Worm (Caenorhabditis elegans) whole organism, young adult: ENCODE data around the gene cif-1.

Experiments
- B0261.1 ChIP-seq: sonication (generic microtip); optimal IDR thresholded peaks from 2 replicates; lab custom pipeline; 2016; ENCODE audit warnings: mild to moderate bottlenecking, missing genetic modification characterization, moderate library complexity, missing compliant biosample characterization
- F23B12.7 ChIP-seq: sonication (generic microtip); optimal IDR thresholded peaks from 2 replicates; lab custom pipeline; 2017; ENCODE audit warnings: missing genetic modification characterization, mild to moderate bottlenecking, missing compliant biosample characterization, antibody characterized with exemption, moderate library complexity; ENCODE audit not compliant: insufficient read depth
- F33H1.4 ChIP-seq: fragments of 200-800 bp; sonication (Bioruptor generic); IDR thresholded peaks from 2 replicates; pipeline ENCODE4 v1.3.6; 2022; ENCODE audit warnings: missing genetic modification reagents, missing genetic modification characterization, missing compliant biosample characterization
- F37B4.10 ChIP-seq: fragments of 200-800 bp; sonication (Bioruptor generic); IDR thresholded peaks from 2 replicates; pipeline ENCODE4 v1.3.6; 2022; ENCODE audit warnings: missing genetic modification characterization, missing compliant biosample characterization
- athp-1 ChIP-seq: sonication (generic microtip); optimal IDR thresholded peaks from 2 replicates; lab custom pipeline; 2017; ENCODE audit warnings: mild to moderate bottlenecking, missing genetic modification characterization, missing compliant biosample characterization
- bed-2 ChIP-seq: fragments of 200-800 bp; sonication (Bioruptor generic); IDR thresholded peaks from 2 replicates; pipeline ENCODE4 v1.3.6; 2022; ENCODE audit warnings: missing genetic modification reagents, missing genetic modification characterization, missing compliant biosample characterization
- ceh-27 ChIP-seq: fragments of 200-800 bp; sonication (Bioruptor generic); optimal IDR thresholded peaks from 2 replicates; lab custom pipeline; 2018; ENCODE audit warnings: mild to moderate bottlenecking, missing genetic modification characterization, moderate library complexity, missing compliant biosample characterization
- dox-1 ChIP-seq: fragments of 200-800 bp; sonication (Bioruptor generic); IDR thresholded peaks from 2 replicates; pipeline ENCODE4 v1.3.6; 2022; ENCODE audit warnings: missing genetic modification reagents, missing genetic modification characterization, missing compliant biosample characterization
- dpff-1 ChIP-seq: sonication (generic microtip); optimal IDR thresholded peaks from 2 replicates; lab custom pipeline; 2017; ENCODE audit warnings: mild to moderate bottlenecking, missing genetic modification characterization, missing compliant biosample characterization
- egl-44 ChIP-seq: fragments of 200-800 bp; sonication (Bioruptor generic); IDR thresholded peaks from 2 replicates; pipeline ENCODE4 v1.3.6; 2022; ENCODE audit warnings: missing genetic modification reagents, missing genetic modification characterization, missing compliant biosample characterization
- egrh-3 ChIP-seq: fragments of 200-800 bp; sonication (Bioruptor generic); IDR thresholded peaks from 2 replicates; pipeline ENCODE4 v1.3.6; 2022; ENCODE audit warnings: missing genetic modification reagents, missing genetic modification characterization, missing compliant biosample characterization
- ekl-4 ChIP-seq: fragments of 200-800 bp; sonication (Bioruptor generic); IDR thresholded peaks from 2 replicates; pipeline ENCODE4 v1.3.6; 2022; ENCODE audit warnings: missing genetic modification reagents, missing genetic modification characterization, missing compliant biosample characterization
- ets-4 ChIP-seq: fragments of 200-800 bp; sonication (Bioruptor generic); optimal IDR thresholded peaks from 2 replicates; lab custom pipeline; 2018; ENCODE audit warnings: mild to moderate bottlenecking, missing genetic modification characterization, missing compliant biosample characterization
- hmg-20 ChIP-seq: fragments of 200-800 bp; sonication (Bioruptor generic); IDR thresholded peaks from 2 replicates; pipeline ENCODE4 v1.3.6; 2022; ENCODE audit warnings: missing genetic modification reagents, missing genetic modification characterization, missing compliant biosample characterization
- lag-1 ChIP-seq: fragments of 200-800 bp; sonication (Bioruptor generic); IDR thresholded peaks from 2 replicates; pipeline ENCODE4 v1.3.6; 2022; ENCODE audit warnings: missing genetic modification reagents, missing genetic modification characterization, missing compliant biosample characterization
- lin-26 ChIP-seq: fragments of 200-800 bp; sonication (Bioruptor generic); IDR thresholded peaks from 2 replicates; pipeline ENCODE4 v1.3.6; 2022; ENCODE audit warnings: missing genetic modification reagents, missing genetic modification characterization, missing compliant biosample characterization
- lin-40 ChIP-seq: sonication (generic microtip); optimal IDR thresholded peaks from 2 replicates; lab custom pipeline; 2016; ENCODE audit warnings: missing genetic modification characterization, mild to moderate bottlenecking, missing compliant biosample characterization, missing genotype, missing genetic modification reagents
- lin-54 ChIP-seq: fragments of 200-800 bp; sonication (Bioruptor generic); optimal IDR thresholded peaks from 2 replicates; lab custom pipeline; 2018; ENCODE audit warnings: mild to moderate bottlenecking, missing genetic modification characterization, missing compliant biosample characterization
- lsl-1 ChIP-seq: fragments of 200-800 bp; sonication (Bioruptor generic); optimal IDR thresholded peaks from 2 replicates; lab custom pipeline; 2018; ENCODE audit warnings: mild to moderate bottlenecking, missing genetic modification characterization, moderate library complexity, missing compliant biosample characterization
- madf-3 ChIP-seq: fragments of 200-800 bp; sonication (Bioruptor generic); IDR thresholded peaks from 2 replicates; pipeline ENCODE4 v1.3.6; 2022; ENCODE audit warnings: missing genetic modification reagents, missing genetic modification characterization, missing compliant biosample characterization
- madf-6 ChIP-seq: fragments of 200-800 bp; sonication (Bioruptor generic); IDR thresholded peaks from 2 replicates; pipeline ENCODE4 v1.3.6; 2022; ENCODE audit warnings: missing genetic modification reagents, missing genetic modification characterization, missing compliant biosample characterization
- mcd-1 ChIP-seq: fragments of 200-800 bp; sonication (Bioruptor generic); IDR thresholded peaks from 2 replicates; pipeline ENCODE4 v1.3.6; 2022; ENCODE audit warnings: missing genetic modification reagents, missing genetic modification characterization, missing compliant biosample characterization
- nfyb-1 ChIP-seq: fragments of 200-800 bp; sonication (Bioruptor generic); IDR thresholded peaks from 2 replicates; pipeline ENCODE4 v1.3.6; 2022; ENCODE audit warnings: missing genetic modification reagents, missing genetic modification characterization, missing compliant biosample characterization
- nhr-179 ChIP-seq: sonication (generic microtip); optimal IDR thresholded peaks from 2 replicates; lab custom pipeline; 2016; ENCODE audit warnings: mild to moderate bottlenecking, missing genetic modification characterization, missing compliant biosample characterization
- pha-4 ChIP-seq: fragments of 150-350 bp; sonication (generic microtip); optimal IDR thresholded peaks from 2 replicates; lab custom pipeline; 2014; ENCODE audit warnings: missing biosample characterization, missing genetic modification reagents, missing genetic modification characterization
- repo-1 ChIP-seq: sonication (generic microtip); optimal IDR thresholded peaks from 2 replicates; lab custom pipeline; 2017; ENCODE audit warnings: mild to moderate bottlenecking, missing genetic modification characterization, missing compliant biosample characterization
- snpc-1.3 ChIP-seq: sonication (generic microtip); optimal IDR thresholded peaks from 2 replicates; lab custom pipeline; 2017; ENCODE audit warnings: missing genetic modification characterization, mild to moderate bottlenecking, missing compliant biosample characterization, antibody characterized with exemption, moderate library complexity, missing genotype, missing genetic modification reagents; ENCODE audit not compliant: insufficient read depth
- snpc-4 ChIP-seq, 5 experiments: fragments of 150-350 bp in 1 of 5; sonication (generic microtip) in 4 of 5; optimal IDR thresholded peaks; 2 replicates each; lab custom pipeline; 2014 to 2018; ENCODE audit warnings: missing genetic modification characterization in 5 of 5, missing biosample characterization in 3 of 5, antibody characterized with exemption in 2 of 5, mild to moderate bottlenecking in 2 of 5, missing compliant biosample characterization in 2 of 5, missing genotype in 2 of 5, moderate library complexity in 2 of 5, missing genetic modification reagents in 1 of 5
- xnd-1 ChIP-seq: sonication (generic microtip); optimal IDR thresholded peaks from 2 replicates; lab custom pipeline; 2016; ENCODE audit warnings: missing genotype, missing genetic modification reagents, missing genetic modification characterization, missing compliant biosample characterization
- zfh-2 ChIP-seq: fragments of 200-800 bp; sonication (Bioruptor generic); conservative IDR thresholded peaks from 2 replicates; pipeline ENCODE4 v1.3.6; 2022; ENCODE audit warnings: missing genetic modification reagents, missing genetic modification characterization, missing compliant biosample characterization
- ztf-18 ChIP-seq: sonication (generic microtip); optimal IDR thresholded peaks from 2 replicates; lab custom pipeline; 2016; ENCODE audit warnings: missing genotype, mild to moderate bottlenecking, missing genetic modification characterization, missing compliant biosample characterization
- ztf-28 ChIP-seq: fragments of 200-800 bp; sonication (Bioruptor generic); IDR thresholded peaks from 2 replicates; pipeline ENCODE4 v1.3.6; 2022; ENCODE audit warnings: missing genetic modification reagents, missing genetic modification characterization, missing compliant biosample characterization

The cif-1 gene

ce11 chrIV:4669242-4669641 lies 41.3 kb downstream of the cif-1 start, which contains the start of gene F29B9.12:
Gene F29B9.12 (plus strand): TSS chrIV:4669542.
- TF ChIP-seq hmg-20, result no peak
- no peak for TF ChIP-seq bed-2 (GFP tag; lab: Robert Waterston, UW)
- no peak for TF ChIP-seq lin-26 (GFP tag; lab: Robert Waterston, UW)
- TF ChIP-seq ekl-4, result no peak
- TF ChIP-seq lag-1 (GFP tag; lab: Robert Waterston, UW), result no peak
- TF ChIP-seq mcd-1 (GFP tag; lab: Robert Waterston, UW), result no peak
- TF ChIP-seq athp-1 (tag; lab: Kevin White, UChicago), result no peak
- TF ChIP-seq egl-44 (GFP tag; lab: Robert Waterston, UW), result no peak
- no peak for TF ChIP-seq pha-4 (tag; lab: Kevin White, UChicago)
- no peak for TF ChIP-seq ztf-18 (tag; lab: Kevin White, UChicago)
- TF ChIP-seq B0261.1 (tag; lab: Kevin White, UChicago), result no peak
- no peak for TF ChIP-seq ets-4
- no peak for TF ChIP-seq ceh-27 (GFP tag; lab: Kevin White, UChicago)

ce11 chrIV:4667835-4668234 lies 42.7 kb downstream of the cif-1 start:
- TF ChIP-seq xnd-1 (tag; lab: Kevin White, UChicago), result peak; percentile 54
- TF ChIP-seq F23B12.7, result no peak
- TF ChIP-seq lsl-1 (GFP tag; lab: Kevin White, UChicago), result peak; percentile 53

- peak; percentile 72 for TF ChIP-seq egrh-3 (GFP tag; lab: Robert Waterston, UW)
- 0 out of 2 replicates have a peak, but pooled peaks have one; percentile 11 for TF ChIP-seq dox-1 (GFP tag; lab: Robert Waterston, UW)
- TF ChIP-seq madf-3 (GFP tag; lab: Robert Waterston, UW), result 0 out of 2 replicates have a peak, but pooled peaks have one; percentile 8
- no peak for TF ChIP-seq madf-6 (GFP tag; lab: Robert Waterston, UW)
- no peak for TF ChIP-seq dpff-1 (tag; lab: Kevin White, UChicago)
- no peak for TF ChIP-seq nhr-179 (tag; lab: Kevin White, UChicago)
- 0 out of 2 replicates have a peak, but pooled peaks have one; percentile 25 for TF ChIP-seq nfyb-1 (GFP tag; lab: Robert Waterston, UW)
- 0 out of 2 replicates have a peak, but pooled peaks have one; percentile 53 for TF ChIP-seq F37B4.10 (GFP tag; lab: Robert Waterston, UW)
- no peak for TF ChIP-seq lin-40 (tag; lab: Kevin White, UChicago)
- 0 out of 2 replicates have a peak, but pooled peaks have one; percentile 32 for TF ChIP-seq ztf-28 (GFP tag; lab: Robert Waterston, UW)
- peak; percentile 31; the same call in 1 of the 2 replicates for TF ChIP-seq mcd-1 (GFP tag; lab: Robert Waterston, UW)
- 0 out of 2 replicates have a peak, but pooled peaks have one; percentile 44 for TF ChIP-seq lin-26 (GFP tag; lab: Robert Waterston, UW)
- TF ChIP-seq zfh-2 (GFP tag; lab: Robert Waterston, UW), result peak; percentile 81
Observed at ce11 chrIV:4667383-4667782, 43.2 kb downstream of the cif-1 start.

- TF ChIP-seq F33H1.4 (0 out of 2 replicates have a peak, but pooled peaks have one; percentile 29), snpc-1.3 (tag; lab: Kevin White, UChicago) (peak; percentile 25), snpc-4 (GFP tag; optimal IDR thresholded peaks at IDR 0.05; lab: Kevin White, UChicago) (no peak), snpc-4 (tag; optimal IDR thresholded peaks at IDR 0.05; lab: Kevin White, UChicago) (peak in 1 of 4 experiments; percentile 26), B0261.1 (tag; lab: Kevin White, UChicago) (no peak), repo-1 (peak; percentile 15), lin-54 (GFP tag; lab: Kevin White, UChicago) (peak; percentile 3)
Observed at ce11 chrIV:4665079-4665478, 45.5 kb downstream of the cif-1 start, which contains the start of gene F29B9.1. Gene F29B9.1 (plus strand): TSS chrIV:4665379.
